Worm (Caenorhabditis elegans) whole organism, L3 larva: Measurements from ENCODE around the gene pho-14.
A peak's percentile ranks its signal among the peaks of the same experiment; 100 is the strongest.

Experiments used
- R02D3.7 ChIP-seq: fragments of 150-350 bp; optimal IDR thresholded peaks from 2 replicates; lab custom pipeline; 2014; ENCODE audit warnings: missing biosample characterization, missing genetic modification characterization
- ZK546.5 ChIP-seq: sonication (generic microtip); optimal IDR thresholded peaks from 2 replicates; lab custom pipeline; 2017; ENCODE audit warnings: missing biosample characterization, missing genetic modification characterization
- aly-2 ChIP-seq: fragments of 150-350 bp; optimal IDR thresholded peaks from 2 replicates; lab custom pipeline; 2014; ENCODE audit warnings: missing biosample characterization, missing genetic modification characterization
- ama-1 ChIP-seq: fragments of 150-350 bp; optimal IDR thresholded peaks from 2 replicates; lab custom pipeline; 2018
- ceh-16 ChIP-seq: sonication (generic microtip); optimal IDR thresholded peaks from 2 replicates; lab custom pipeline; 2017; ENCODE audit warnings: missing biosample characterization, missing genetic modification characterization
- ceh-28 ChIP-seq: fragments of 150-350 bp; optimal IDR thresholded peaks from 2 replicates; lab custom pipeline; 2014; ENCODE audit warnings: missing biosample characterization, missing genetic modification reagents, missing genetic modification characterization
- ceh-82 ChIP-seq: fragments of 150-350 bp; optimal IDR thresholded peaks from 2 replicates; lab custom pipeline; 2014; ENCODE audit warnings: missing biosample characterization, missing genetic modification characterization
- ceh-9 ChIP-seq: sonication (generic microtip); optimal IDR thresholded peaks from 2 replicates; lab custom pipeline; 2018; ENCODE audit warnings: missing biosample characterization, missing genetic modification characterization
- daf-12 ChIP-seq: fragments of 150-350 bp; optimal IDR thresholded peaks from 2 replicates; lab custom pipeline; 2014; ENCODE audit warnings: missing biosample characterization, missing genetic modification reagents, missing genetic modification characterization
- egl-27 ChIP-seq: sonication (generic microtip); optimal IDR thresholded peaks from 4 replicates; lab custom pipeline; 2017; ENCODE audit warnings: missing biosample characterization, missing genetic modification reagents, missing genetic modification characterization
- egl-5 ChIP-seq: fragments of 150-350 bp; optimal IDR thresholded peaks from 2 replicates; lab custom pipeline; 2017; ENCODE audit warnings: missing biosample characterization, missing genetic modification reagents, missing genetic modification characterization, inconsistent platforms
- elt-1 ChIP-seq: fragments of 150-350 bp; optimal IDR thresholded peaks from 2 replicates; lab custom pipeline; 2014; ENCODE audit warnings: missing biosample characterization, missing genetic modification characterization
- elt-2 ChIP-seq: sonication (generic microtip); optimal IDR thresholded peaks from 2 replicates; lab custom pipeline; 2016; ENCODE audit warnings: missing genetic modification reagents, mild to moderate bottlenecking, missing genetic modification characterization, missing compliant biosample characterization
- elt-3 ChIP-seq, 3 experiments: fragments of 150-350 bp in 1 of 3; sonication (generic microtip) in 2 of 3; optimal IDR thresholded peaks; 2 replicates in 2 of 3; 4 replicates in 1 of 3; lab custom pipeline; 2014 to 2017; ENCODE audit warnings: missing biosample characterization in 3 of 3, missing genetic modification characterization in 3 of 3
- eor-1 ChIP-seq, 2 experiments: fragments of 150-350 bp; optimal IDR thresholded peaks; 2 replicates each; lab custom pipeline; 2014 to 2018; ENCODE audit warnings: missing biosample characterization in 2 of 2, missing genetic modification characterization in 2 of 2
- fkh-10 ChIP-seq: sonication (generic microtip); optimal IDR thresholded peaks from 2 replicates; lab custom pipeline; 2017; ENCODE audit warnings: missing biosample characterization, missing genetic modification reagents, missing genetic modification characterization
- fkh-2 ChIP-seq: fragments of 150-350 bp; optimal IDR thresholded peaks from 2 replicates; lab custom pipeline; 2014; ENCODE audit warnings: missing biosample characterization, missing genetic modification reagents, missing genetic modification characterization
- fos-1 ChIP-seq: fragments of 150-350 bp; optimal IDR thresholded peaks from 2 replicates; lab custom pipeline; 2014; ENCODE audit warnings: missing biosample characterization, missing genetic modification characterization
- hmg-11 ChIP-seq: sonication (generic microtip); optimal IDR thresholded peaks from 2 replicates; lab custom pipeline; 2016; ENCODE audit warnings: missing genetic modification characterization, missing compliant biosample characterization
- jun-1 ChIP-seq: fragments of 150-350 bp; optimal IDR thresholded peaks from 2 replicates; lab custom pipeline; 2014; ENCODE audit warnings: missing biosample characterization, missing genetic modification reagents, missing genetic modification characterization
- lin-15B ChIP-seq: fragments of 150-350 bp; optimal IDR thresholded peaks from 2 replicates; lab custom pipeline; 2014; ENCODE audit warnings: missing biosample characterization, missing genetic modification characterization
- lin-39 ChIP-seq: fragments of 150-350 bp; optimal IDR thresholded peaks from 2 replicates; lab custom pipeline; 2018; ENCODE audit warnings: missing biosample characterization, missing genetic modification reagents, missing genetic modification characterization
- lsy-12 ChIP-seq: sonication (generic microtip); optimal IDR thresholded peaks from 2 replicates; lab custom pipeline; 2016; ENCODE audit warnings: mild to moderate bottlenecking, missing genetic modification characterization, missing compliant biosample characterization
- mdl-1 ChIP-seq: fragments of 150-350 bp; optimal IDR thresholded peaks from 2 replicates; lab custom pipeline; 2014; ENCODE audit warnings: missing biosample characterization, missing genetic modification characterization
- mml-1 ChIP-seq: fragments of 150-350 bp; sonication (generic microtip); optimal IDR thresholded peaks from 3 replicates; lab custom pipeline; 2014; ENCODE audit warnings: missing biosample characterization, missing genetic modification characterization
- nfya-1 ChIP-seq: sonication (generic microtip); optimal IDR thresholded peaks from 2 replicates; lab custom pipeline; 2017; ENCODE audit warnings: missing genetic modification characterization, mild to moderate bottlenecking, missing compliant biosample characterization, antibody characterized with exemption, moderate library complexity; ENCODE audit not compliant: insufficient read depth
- nhr-11 ChIP-seq: fragments of 150-350 bp; optimal IDR thresholded peaks from 2 replicates; lab custom pipeline; 2014; ENCODE audit warnings: missing biosample characterization, missing genetic modification characterization
- nhr-12 ChIP-seq: fragments of 150-350 bp; optimal IDR thresholded peaks from 2 replicates; lab custom pipeline; 2014; ENCODE audit warnings: missing biosample characterization, missing genetic modification characterization
- nhr-23 ChIP-seq: fragments of 150-350 bp; optimal IDR thresholded peaks from 2 replicates; lab custom pipeline; 2014; ENCODE audit warnings: missing biosample characterization, missing genetic modification reagents, missing genetic modification characterization
- nhr-237 ChIP-seq: fragments of 150-350 bp; optimal IDR thresholded peaks from 2 replicates; lab custom pipeline; 2014; ENCODE audit warnings: missing biosample characterization, missing genetic modification characterization
- nhr-25 ChIP-seq: sonication (generic microtip); optimal IDR thresholded peaks from 2 replicates; lab custom pipeline; 2017; ENCODE audit warnings: missing biosample characterization, missing genetic modification characterization
- nhr-28 ChIP-seq: fragments of 150-350 bp; optimal IDR thresholded peaks from 2 replicates; lab custom pipeline; 2014; ENCODE audit warnings: missing biosample characterization, missing genetic modification characterization
- nhr-43 ChIP-seq: sonication (generic microtip); optimal IDR thresholded peaks from 2 replicates; lab custom pipeline; 2016; ENCODE audit warnings: mild to moderate bottlenecking, missing genetic modification characterization, missing compliant biosample characterization; ENCODE audit not compliant: poor library complexity, severe bottlenecking
- nhr-67 ChIP-seq: fragments of 150-350 bp; optimal IDR thresholded peaks from 2 replicates; lab custom pipeline; 2014; ENCODE audit warnings: missing biosample characterization, missing genetic modification characterization
- nhr-76 ChIP-seq: fragments of 150-350 bp; sonication (generic microtip); optimal IDR thresholded peaks from 5 replicates; lab custom pipeline; 2014; ENCODE audit warnings: missing biosample characterization, missing genetic modification characterization
- nhr-77 ChIP-seq: fragments of 150-350 bp; optimal IDR thresholded peaks from 2 replicates; lab custom pipeline; 2014; ENCODE audit warnings: missing biosample characterization, missing genetic modification characterization
- pha-4 ChIP-seq: fragments of 150-350 bp; optimal IDR thresholded peaks from 2 replicates; lab custom pipeline; 2014; ENCODE audit warnings: missing biosample characterization, missing genetic modification reagents, missing genetic modification characterization
- sea-2 ChIP-seq: fragments of 150-350 bp; sonication (generic microtip); optimal IDR thresholded peaks from 4 replicates; lab custom pipeline; 2014; ENCODE audit warnings: missing biosample characterization, missing genetic modification reagents, missing genetic modification characterization
- skn-1 ChIP-seq: fragments of 150-350 bp; optimal IDR thresholded peaks from 2 replicates; lab custom pipeline; 2014; ENCODE audit warnings: missing biosample characterization, missing genetic modification characterization
- snpc-4 ChIP-seq: fragments of 150-350 bp; optimal IDR thresholded peaks from 2 replicates; lab custom pipeline; 2014; ENCODE audit warnings: missing biosample characterization, missing genetic modification characterization
- tbx-2 ChIP-seq: sonication (generic microtip); optimal IDR thresholded peaks from 2 replicates; lab custom pipeline; 2016; ENCODE audit warnings: mild to moderate bottlenecking, missing genetic modification characterization, missing compliant biosample characterization
- unc-39 ChIP-seq: sonication (generic microtip); optimal IDR thresholded peaks from 4 replicates; lab custom pipeline; 2017; ENCODE audit warnings: missing biosample characterization, missing genetic modification characterization
- unc-62 ChIP-seq: fragments of 150-350 bp; sonication (generic microtip); optimal IDR thresholded peaks from 4 replicates; lab custom pipeline; 2014; ENCODE audit warnings: missing biosample characterization, missing genetic modification reagents, missing genetic modification characterization
- zag-1 ChIP-seq: fragments of 150-350 bp; optimal IDR thresholded peaks from 2 replicates; lab custom pipeline; 2014; ENCODE audit warnings: missing biosample characterization, missing genetic modification characterization
- ztf-11 ChIP-seq: fragments of 150-350 bp; optimal IDR thresholded peaks from 2 replicates; lab custom pipeline; 2014; ENCODE audit warnings: missing biosample characterization, missing genetic modification characterization
- ztf-4 ChIP-seq: fragments of 150-350 bp; optimal IDR thresholded peaks from 2 replicates; lab custom pipeline; 2014; ENCODE audit warnings: missing biosample characterization, missing genetic modification characterization

pho-14 gene

ce11 chrII:1086479-1086878, 14.1 kb downstream of the pho-14 start:
- TF ChIP-seq nhr-11 (tag; lab: Kevin White, UChicago) (no peak), ZK546.5 (tag; lab: Kevin White, UChicago) (no peak), lin-39 (no peak), nhr-43 (tag; lab: Kevin White, UChicago) (no peak), egl-27 (tag; lab: Kevin White, UChicago) (no peak), nhr-76 (no peak), aly-2 (tag; lab: Kevin White, UChicago) (no peak), elt-2 (tag; lab: Kevin White, UChicago) (no peak), unc-62 (GFP tag; lab: Kevin White, UChicago) (no peak), ceh-9 (tag; lab: Kevin White, UChicago) (no peak), nhr-237 (tag; lab: Kevin White, UChicago) (no peak), fkh-10 (GFP tag; lab: Kevin White, UChicago) (no peak), pha-4 (tag; lab: Kevin White, UChicago) (peak; percentile 10), egl-5 (tag; lab: Kevin White, UChicago) (peak; percentile 19), unc-39 (no peak), lsy-12 (no peak), nhr-23 (tag; lab: Kevin White, UChicago) (peak; percentile 5), elt-1 (tag; lab: Kevin White, UChicago) (no peak), nhr-67 (no peak), nfya-1 (peak; percentile 15)
- TF ChIP-seq, all 47 proteins: peak for 4

- TF ChIP-seq nhr-25 (no peak), nhr-12 (tag; lab: Kevin White, UChicago) (no peak), hmg-11 (tag; lab: Kevin White, UChicago) (no peak), nhr-67 (no peak), ceh-82 (tag; lab: Kevin White, UChicago) (no peak), aly-2 (tag; lab: Kevin White, UChicago) (no peak), nfya-1 (no peak), zag-1 (tag; lab: Kevin White, UChicago) (no peak)
Observed at ce11 chrII:1085546-1085945, 15.1 kb downstream of the pho-14 start.

ce11 chrII:1084899-1085298, 15.7 kb downstream of the pho-14 start:
- TF ChIP-seq skn-1 (tag; lab: Kevin White, UChicago) (peak; percentile 81), fos-1 (no peak), nhr-67 (no peak), jun-1 (no peak), nhr-28 (tag; lab: Kevin White, UChicago) (no peak), fkh-10 (GFP tag; lab: Kevin White, UChicago) (no peak), lin-39 (peak; percentile 11), ztf-11 (tag; lab: Kevin White, UChicago) (no peak), mdl-1 (tag; lab: Kevin White, UChicago) (no peak), R02D3.7 (no peak), aly-2 (tag; lab: Kevin White, UChicago) (no peak), sea-2 (GFP tag; lab: Kevin White, UChicago) (no peak), eor-1 (tag; optimal IDR thresholded peaks at IDR 0.05; lab: Kevin White, UChicago) (no peak), ceh-28 (tag; lab: Kevin White, UChicago) (no peak), egl-27 (tag; lab: Kevin White, UChicago) (no peak), elt-2 (tag; lab: Kevin White, UChicago) (no peak), ceh-9 (tag; lab: Kevin White, UChicago) (no peak), ceh-82 (tag; lab: Kevin White, UChicago) (no peak), egl-5 (tag; lab: Kevin White, UChicago) (peak; percentile 57), nhr-77 (tag; lab: Kevin White, UChicago) (no peak), nhr-11 (tag; lab: Kevin White, UChicago) (no peak), ama-1 (no peak), zag-1 (tag; lab: Kevin White, UChicago) (no peak), elt-1 (tag; lab: Kevin White, UChicago) (no peak), unc-39 (no peak), fkh-2 (no peak), lin-15B (tag; lab: Kevin White, UChicago) (peak; percentile 10), unc-62 (GFP tag; lab: Kevin White, UChicago) (no peak), nhr-237 (tag; lab: Kevin White, UChicago) (no peak), nfya-1 (peak; percentile 61), ZK546.5 (tag; lab: Kevin White, UChicago) (no peak), pha-4 (tag; lab: Kevin White, UChicago) (peak; percentile 35), daf-12 (tag; lab: Kevin White, UChicago) (no peak), nhr-25 (no peak), snpc-4 (tag; lab: Kevin White, UChicago) (peak; percentile 32), nhr-76 (no peak), elt-3 (tag; optimal IDR thresholded peaks at IDR 0.05; lab: Kevin White, UChicago) (no peak), mml-1 (no peak), hmg-11 (tag; lab: Kevin White, UChicago) (peak; percentile 59), lsy-12 (no peak), ceh-16 (no peak), nhr-43 (tag; lab: Kevin White, UChicago) (no peak), nhr-23 (tag; lab: Kevin White, UChicago) (no peak), ztf-4 (tag; lab: Kevin White, UChicago) (no peak), tbx-2 (tag; lab: Kevin White, UChicago) (no peak), nhr-12 (tag; lab: Kevin White, UChicago) (no peak)
